Worm (Caenorhabditis elegans) whole organism, late embryonic: Measurements from ENCODE around the gene F59E12.15.

Experiments used
- F13H6.1 ChIP-seq: sonication (generic microtip); optimal IDR thresholded peaks from 2 replicates; lab custom pipeline; 2016; ENCODE audit warnings: missing genetic modification characterization, missing compliant biosample characterization
- K02D7.2 ChIP-seq: sonication (generic microtip); optimal IDR thresholded peaks from 2 replicates; lab custom pipeline; 2017; ENCODE audit warnings: mild to moderate bottlenecking, missing genetic modification characterization, missing compliant biosample characterization
- K09A11.1 ChIP-seq: sonication (generic microtip); optimal IDR thresholded peaks from 2 replicates; lab custom pipeline; 2017; ENCODE audit warnings: antibody characterized with exemption, mild to moderate bottlenecking, missing genetic modification characterization, missing compliant biosample characterization; ENCODE audit not compliant: insufficient read depth
- T23F11.4 ChIP-seq: fragments of 200-800 bp; sonication (Bioruptor generic); optimal IDR thresholded peaks from 2 replicates; lab custom pipeline; 2018; ENCODE audit warnings: mild to moderate bottlenecking, missing genetic modification characterization, missing compliant biosample characterization
- Y22D7AL.16 ChIP-seq: sonication (generic microtip); optimal IDR thresholded peaks from 2 replicates; lab custom pipeline; 2016; ENCODE audit warnings: missing genetic modification characterization, missing compliant biosample characterization
- ahr-1 ChIP-seq: sonication (generic microtip); optimal IDR thresholded peaks from 2 replicates; lab custom pipeline; 2016; ENCODE audit warnings: missing genetic modification characterization, missing compliant biosample characterization
- ceh-18 ChIP-seq: sonication (generic microtip); optimal IDR thresholded peaks from 2 replicates; lab custom pipeline; 2016; ENCODE audit warnings: missing genetic modification characterization, missing compliant biosample characterization
- ceh-19 ChIP-seq: fragments of 200-800 bp; sonication (Bioruptor generic); optimal IDR thresholded peaks from 2 replicates; lab custom pipeline; 2018; ENCODE audit warnings: mild to moderate bottlenecking, missing genetic modification characterization, missing compliant biosample characterization
- ceh-24 ChIP-seq: sonication (generic microtip); optimal IDR thresholded peaks from 2 replicates; lab custom pipeline; 2016; ENCODE audit warnings: mild to moderate bottlenecking, missing genetic modification characterization, missing compliant biosample characterization
- ceh-48 ChIP-seq: sonication (generic microtip); optimal IDR thresholded peaks from 2 replicates; lab custom pipeline; 2016; ENCODE audit warnings: missing genetic modification characterization, inconsistent platforms, missing compliant biosample characterization
- che-1 ChIP-seq: sonication (generic microtip); optimal IDR thresholded peaks from 2 replicates; lab custom pipeline; 2016; ENCODE audit warnings: mild to moderate bottlenecking, missing genetic modification characterization, missing compliant biosample characterization
- dmd-4 ChIP-seq: sonication (generic microtip); optimal IDR thresholded peaks from 2 replicates; lab custom pipeline; 2016; ENCODE audit warnings: borderline replicate concordance, missing genetic modification characterization, missing compliant biosample characterization
- dve-1 ChIP-seq: sonication (generic microtip); optimal IDR thresholded peaks from 2 replicates; lab custom pipeline; 2017; ENCODE audit warnings: antibody characterized with exemption, mild to moderate bottlenecking, missing genetic modification characterization, missing compliant biosample characterization
- elt-2 ChIP-seq: sonication (generic microtip); optimal IDR thresholded peaks from 2 replicates; lab custom pipeline; 2016; ENCODE audit warnings: missing genetic modification reagents, missing genetic modification characterization, missing compliant biosample characterization
- fax-1 ChIP-seq: sonication (generic microtip); optimal IDR thresholded peaks from 2 replicates; lab custom pipeline; 2016; ENCODE audit warnings: missing genotype, missing genetic modification characterization, missing compliant biosample characterization
- fkh-10 ChIP-seq: fragments of 150-350 bp; optimal IDR thresholded peaks from 2 replicates; lab custom pipeline; 2014; ENCODE audit warnings: missing biosample characterization, missing genetic modification reagents, missing genetic modification characterization
- fkh-6 ChIP-seq: sonication (generic microtip); optimal IDR thresholded peaks from 2 replicates; lab custom pipeline; 2016; ENCODE audit warnings: missing genetic modification characterization, missing compliant biosample characterization
- hlh-30 ChIP-seq: sonication (generic microtip); optimal IDR thresholded peaks from 2 replicates; lab custom pipeline; 2017; ENCODE audit warnings: antibody characterized with exemption, missing genetic modification characterization, missing compliant biosample characterization; ENCODE audit not compliant: insufficient read depth
- hlh-6 ChIP-seq: sonication (generic microtip); optimal IDR thresholded peaks from 2 replicates; lab custom pipeline; 2016; ENCODE audit warnings: missing genotype, missing genetic modification characterization, missing compliant biosample characterization
- hlh-8 ChIP-seq: sonication (generic microtip); optimal IDR thresholded peaks from 2 replicates; lab custom pipeline; 2016; ENCODE audit warnings: missing genotype, missing genetic modification characterization, missing compliant biosample characterization
- mec-3 ChIP-seq: sonication (generic microtip); optimal IDR thresholded peaks from 2 replicates; lab custom pipeline; 2016; ENCODE audit warnings: borderline replicate concordance, missing genetic modification characterization, missing compliant biosample characterization
- nfya-1 ChIP-seq: sonication (generic microtip); optimal IDR thresholded peaks from 2 replicates; lab custom pipeline; 2017; ENCODE audit warnings: missing genetic modification characterization, mild to moderate bottlenecking, missing compliant biosample characterization, antibody characterized with exemption, moderate library complexity
- nhr-232 ChIP-seq: sonication (generic microtip); optimal IDR thresholded peaks from 2 replicates; lab custom pipeline; 2016; ENCODE audit warnings: missing genetic modification characterization, missing compliant biosample characterization
- npax-4 ChIP-seq: sonication (generic microtip); optimal IDR thresholded peaks from 2 replicates; lab custom pipeline; 2016; ENCODE audit warnings: missing genetic modification characterization, missing compliant biosample characterization
- odd-2 ChIP-seq: sonication (generic microtip); optimal IDR thresholded peaks from 2 replicates; lab custom pipeline; 2017; ENCODE audit warnings: antibody characterized with exemption, mild to moderate bottlenecking, missing genetic modification characterization, missing compliant biosample characterization
- ref-2 ChIP-seq: sonication (generic microtip); optimal IDR thresholded peaks from 2 replicates; lab custom pipeline; 2016; ENCODE audit warnings: missing genetic modification characterization, missing compliant biosample characterization
- rnt-1 ChIP-seq: sonication (generic microtip); optimal IDR thresholded peaks from 2 replicates; lab custom pipeline; 2016; ENCODE audit warnings: missing genetic modification characterization, missing compliant biosample characterization
- sdc-2 ChIP-seq: sonication (generic microtip); optimal IDR thresholded peaks from 2 replicates; lab custom pipeline; 2016; ENCODE audit warnings: missing genotype, missing genetic modification characterization, missing compliant biosample characterization
- sox-2 ChIP-seq: fragments of 200-800 bp; sonication (Bioruptor generic); IDR thresholded peaks from 2 replicates; pipeline ENCODE4 v1.3.6; 2022; ENCODE audit warnings: missing genetic modification reagents, missing genetic modification characterization, missing compliant biosample characterization
- tbx-7 ChIP-seq: sonication (generic microtip); optimal IDR thresholded peaks from 2 replicates; lab custom pipeline; 2016; ENCODE audit warnings: missing genotype, missing genetic modification characterization, missing compliant biosample characterization
- ttx-3 ChIP-seq: sonication (generic microtip); optimal IDR thresholded peaks from 2 replicates; lab custom pipeline; 2016; ENCODE audit warnings: missing genetic modification reagents, missing genetic modification characterization, missing compliant biosample characterization
- unc-42 ChIP-seq: sonication (generic microtip); optimal IDR thresholded peaks from 2 replicates; lab custom pipeline; 2016; ENCODE audit warnings: missing genotype, missing genetic modification characterization, missing compliant biosample characterization
- unc-55 ChIP-seq: sonication (generic microtip); optimal IDR thresholded peaks from 2 replicates; lab custom pipeline; 2017; ENCODE audit warnings: missing biosample characterization, missing genetic modification reagents, missing genetic modification characterization

Gene F59E12.15

ce11 chrII:5628326-5628818 lies at the start of gene F59E12.15:
TSS of gene F59E12.15 (minus strand) at chrII:5628376.
- no peak for TF ChIP-seq K02D7.2 (tag; lab: Kevin White, UChicago)
- TF ChIP-seq fkh-10 (GFP tag; lab: Kevin White, UChicago) = no peak
- no peak for TF ChIP-seq T23F11.4
- TF ChIP-seq che-1 (tag; lab: Kevin White, UChicago) = no peak
- no peak for TF ChIP-seq tbx-7 (tag; lab: Kevin White, UChicago)
- TF ChIP-seq dmd-4 (tag; lab: Kevin White, UChicago) = no peak
- TF ChIP-seq F13H6.1 (tag; lab: Kevin White, UChicago) = no peak
- TF ChIP-seq nfya-1 (tag; lab: Kevin White, UChicago) = no peak
- TF ChIP-seq odd-2 (tag; lab: Kevin White, UChicago) = no peak
- TF ChIP-seq Y22D7AL.16 = no peak

DNA sequence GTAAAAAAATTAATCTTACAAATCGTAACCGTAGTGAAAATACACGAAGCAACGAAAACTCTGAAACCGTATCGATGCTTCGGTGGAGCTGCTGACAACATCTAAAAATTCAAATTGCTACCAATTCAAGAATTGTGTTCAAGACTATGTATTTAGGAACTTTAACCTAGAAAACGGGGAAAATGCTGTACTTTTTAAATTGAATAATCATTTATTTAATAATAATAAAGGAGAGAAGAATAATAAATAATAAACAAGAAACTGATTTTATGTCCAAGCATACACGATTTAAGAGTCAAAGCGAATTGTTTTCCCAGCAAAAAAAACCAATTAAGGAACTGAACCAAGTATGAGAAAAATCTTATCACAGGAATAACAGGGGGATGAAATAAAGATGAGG lies 41.4 kb upstream of the F59E12.15 start, which contains the start of gene C25H3.17:
Gene C25H3.17, minus strand, starts transcription at position 101 of the 400 bp plus-strand sequence.
- no peak for TF ChIP-seq unc-42 (tag; lab: Kevin White, UChicago)
- TF ChIP-seq mec-3 = no peak

- TF ChIP-seq nhr-232 = no peak
- TF ChIP-seq fkh-10 (GFP tag; lab: Kevin White, UChicago) = no peak
- TF ChIP-seq rnt-1 (tag; lab: Kevin White, UChicago) = no peak
- TF ChIP-seq ceh-48 (tag; lab: Kevin White, UChicago) = no peak
- TF ChIP-seq hlh-30 (tag; lab: Kevin White, UChicago) = no peak
- TF ChIP-seq npax-4 (tag; lab: Kevin White, UChicago) = no peak
- no peak for TF ChIP-seq ceh-18
- TF ChIP-seq ceh-19 (GFP tag; lab: Kevin White, UChicago) = no peak
- no peak for TF ChIP-seq K02D7.2 (tag; lab: Kevin White, UChicago)
- TF ChIP-seq tbx-7 (tag; lab: Kevin White, UChicago) = no peak
- no peak for TF ChIP-seq che-1 (tag; lab: Kevin White, UChicago)
Observed at ce11 chrII:5668830-5669229, 40.7 kb upstream of the F59E12.15 start, which contains the start of gene C25H3.7. TSS of gene C25H3.7 (minus strand) at chrII:5668930.

- TF ChIP-seq hlh-8 (tag; lab: Kevin White, UChicago) (no peak), F13H6.1 (tag; lab: Kevin White, UChicago) (no peak), ref-2 (no peak), hlh-6 (no peak), ceh-18 (no peak), ttx-3 (no peak)
Observed at ce11 chrII:5667540-5667939, 39.4 kb upstream of the F59E12.15 start.

DNA sequence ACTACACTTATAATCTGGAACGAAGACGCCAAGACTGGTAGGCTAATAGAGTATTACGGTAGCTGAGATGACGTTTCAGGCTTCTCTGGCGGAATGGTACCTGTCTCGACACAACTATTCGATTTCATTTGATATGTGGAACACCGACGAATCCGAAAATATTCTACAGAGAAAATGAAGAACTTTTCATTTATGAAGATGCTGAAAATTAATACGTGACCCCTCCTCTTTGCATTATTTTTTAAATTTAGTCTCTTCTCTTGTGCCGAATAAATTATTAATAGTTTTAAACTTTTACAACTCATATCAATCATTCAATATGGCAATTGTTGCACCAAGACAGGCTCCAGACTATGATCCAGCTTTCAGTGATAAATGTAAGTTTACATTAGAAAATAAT lies 37.8 kb upstream of the F59E12.15 start, which contains the start of gene C25H3.16:
Gene C25H3.16, plus strand, starts transcription at position 301 of the 400 bp plus-strand sequence.
- TF ChIP-seq nhr-232 (no peak), sdc-2 (tag; lab: Kevin White, UChicago) (no peak), sox-2 (GFP tag; lab: Robert Waterston, UW) (no peak), fax-1 (tag; lab: Kevin White, UChicago) (no peak), elt-2 (tag; lab: Kevin White, UChicago) (no peak), ahr-1 (tag; lab: Kevin White, UChicago) (no peak), fkh-6 (tag; lab: Kevin White, UChicago) (no peak), dve-1 (tag; lab: Kevin White, UChicago) (no peak), K09A11.1 (tag; lab: Kevin White, UChicago) (no peak), hlh-6 (no peak), nfya-1 (tag; lab: Kevin White, UChicago) (no peak), Y22D7AL.16 (no peak), unc-55 (GFP tag; lab: Kevin White, UChicago) (no peak), F13H6.1 (tag; lab: Kevin White, UChicago) (no peak), ceh-24 (tag; lab: Kevin White, UChicago) (no peak), rnt-1 (tag; lab: Kevin White, UChicago) (no peak)
